Fruit fly (Drosophila melanogaster) whole organism, embryonic: ENCODE data around the gene Ide.

ENCODE experiments used
- Ada2b ChIP-seq: fragments of 200-800 bp; sonication (Bioruptor generic); IDR thresholded peaks from 2 replicates; pipeline ENCODE4 v1.3.6; 2022; ENCODE audit warnings: missing biosample characterization, missing genetic modification characterization
- BtbVII ChIP-seq: fragments of 200-800 bp; sonication (Bioruptor generic); optimal IDR thresholded peaks from 3 replicates; lab custom pipeline; 2017; ENCODE audit warnings: missing biosample characterization, mild to moderate bottlenecking, missing genetic modification characterization
- CG1024 ChIP-seq: fragments of 200-800 bp; sonication (Bioruptor generic); IDR thresholded peaks from 2 replicates; pipeline ENCODE4 v1.3.6; 2022; ENCODE audit warnings: missing biosample characterization, missing genetic modification characterization
- CG11560 ChIP-seq: fragments of 200-800 bp; sonication (Bioruptor generic); IDR thresholded peaks from 3 replicates; pipeline ENCODE4 v1.3.6; 2022; ENCODE audit warnings: missing biosample characterization, missing genetic modification characterization
- CG11695 ChIP-seq: fragments of 200-800 bp; sonication (Bioruptor generic); IDR thresholded peaks from 3 replicates; pipeline ENCODE4 v1.3.6; 2022; ENCODE audit warnings: missing biosample characterization, missing genetic modification characterization
- CG1233 ChIP-seq: fragments of 200-800 bp; sonication (Bioruptor generic); optimal IDR thresholded peaks from 4 replicates; lab custom pipeline; 2018; ENCODE audit warnings: missing biosample characterization, mild to moderate bottlenecking, missing genetic modification characterization
- CG12659 ChIP-seq: fragments of 200-800 bp; sonication (Bioruptor generic); optimal IDR thresholded peaks from 3 replicates; lab custom pipeline; 2017; ENCODE audit warnings: mild to moderate bottlenecking, missing biosample characterization, missing genetic modification reagents, missing genetic modification characterization
- CG15011 ChIP-seq: fragments of 200-800 bp; sonication (Bioruptor generic); optimal IDR thresholded peaks from 3 replicates; lab custom pipeline; 2018; ENCODE audit warnings: missing biosample characterization, mild to moderate bottlenecking, missing genetic modification characterization
- CG17829 ChIP-seq: fragments of 200-800 bp; optimal IDR thresholded peaks from 2 replicates; lab custom pipeline; 2019; ENCODE audit warnings: missing biosample characterization, mild to moderate bottlenecking, missing genetic modification characterization, moderate library complexity
- CG6254 ChIP-seq: fragments of 200-800 bp; sonication (Bioruptor generic); optimal IDR thresholded peaks from 3 replicates; lab custom pipeline; 2017; ENCODE audit warnings: mild to moderate bottlenecking, missing biosample characterization, missing genetic modification reagents, missing genetic modification characterization
- CG6791 ChIP-seq: fragments of 200-800 bp; sonication (Bioruptor generic); IDR thresholded peaks from 3 replicates; pipeline ENCODE4 v1.3.6; 2022; ENCODE audit warnings: missing biosample characterization, missing genetic modification characterization; ENCODE audit not compliant: partially characterized antibody
- CG8290 ChIP-seq, 3 experiments: fragments of 200-800 bp; sonication (Bioruptor generic); optimal IDR thresholded peaks; 2 replicates each; lab custom pipeline; 2016 to 2019; ENCODE audit warnings: missing biosample characterization in 3 of 3, missing genetic modification characterization in 3 of 3, mild to moderate bottlenecking in 2 of 3, moderate library complexity in 1 of 3
- CG8359 ChIP-seq: fragments of 200-800 bp; sonication (Bioruptor generic); optimal IDR thresholded peaks from 2 replicates; lab custom pipeline; 2017; ENCODE audit warnings: missing biosample characterization, mild to moderate bottlenecking, missing genetic modification characterization, borderline replicate concordance
- CTCF ChIP-seq: fragments of 200-800 bp; sonication (Bioruptor generic); optimal IDR thresholded peaks from 2 replicates; lab custom pipeline; 2017; ENCODE audit warnings: missing biosample characterization, mild to moderate bottlenecking, missing genetic modification characterization, moderate library complexity
- CoRest ChIP-seq: fragments of 200-800 bp; sonication (Bioruptor generic); optimal IDR thresholded peaks from 3 replicates; lab custom pipeline; 2018; ENCODE audit warnings: missing biosample characterization, mild to moderate bottlenecking, missing genetic modification characterization, moderate library complexity
- CrebB ChIP-seq: fragments of 200-800 bp; sonication (Bioruptor generic); optimal IDR thresholded peaks from 3 replicates; lab custom pipeline; 2018; ENCODE audit warnings: missing biosample characterization, mild to moderate bottlenecking, missing genetic modification characterization
- Dad ChIP-seq: fragments of 200-800 bp; sonication (Bioruptor generic); optimal IDR thresholded peaks from 3 replicates; lab custom pipeline; 2016; ENCODE audit warnings: missing biosample characterization, missing genetic modification characterization
- Dek ChIP-seq: fragments of 200-800 bp; sonication (Bioruptor generic); optimal IDR thresholded peaks from 3 replicates; lab custom pipeline; 2019; ENCODE audit warnings: missing biosample characterization, mild to moderate bottlenecking, missing genetic modification characterization, moderate library complexity
- Dip3 ChIP-seq: fragments of 200-800 bp; sonication (Bioruptor generic); optimal IDR thresholded peaks from 3 replicates; lab custom pipeline; 2016; ENCODE audit warnings: missing biosample characterization, missing genetic modification characterization
- Doc2 ChIP-seq: fragments of 200-800 bp; sonication (Bioruptor generic); IDR thresholded peaks from 2 replicates; pipeline ENCODE4 v1.3.6; 2022; ENCODE audit warnings: missing biosample characterization, missing genetic modification characterization
- H2.0 ChIP-seq: fragments of 200-800 bp; sonication (Bioruptor generic); IDR thresholded peaks from 2 replicates; pipeline ENCODE4 v1.3.6; 2022; ENCODE audit warnings: missing biosample characterization, missing genetic modification characterization
- Hr51 ChIP-seq, 2 experiments: fragments of 200-800 bp; sonication (Bioruptor generic); optimal IDR thresholded peaks; 2 replicates in 1 of 2; 3 replicates in 1 of 2; lab custom pipeline; 2016 to 2018; ENCODE audit warnings: missing biosample characterization in 2 of 2, missing genetic modification characterization in 2 of 2, mild to moderate bottlenecking in 1 of 2, moderate library complexity in 1 of 2
- Hr78 ChIP-seq, 2 experiments: fragments of 200-800 bp in 1 of 2; fragments of >200 bp in 1 of 2; sonication (Bioruptor generic) in 1 of 2; optimal IDR thresholded peaks; 2 replicates each; lab custom pipeline; 2017 to 2019; ENCODE audit warnings: missing biosample characterization in 2 of 2, missing genetic modification characterization in 2 of 2, mild to moderate bottlenecking in 1 of 2, moderate library complexity in 1 of 2
- Mad ChIP-seq: fragments of 200-800 bp; sonication (Bioruptor generic); optimal IDR thresholded peaks from 2 replicates; lab custom pipeline; 2016; ENCODE audit warnings: missing biosample characterization, missing genetic modification characterization
- Meics ChIP-seq: fragments of 200-800 bp; sonication (Bioruptor generic); optimal IDR thresholded peaks from 2 replicates; lab custom pipeline; 2017; ENCODE audit warnings: missing biosample characterization, mild to moderate bottlenecking, missing genetic modification characterization
- Nf-YC ChIP-seq: fragments of 200-800 bp; optimal IDR thresholded peaks from 3 replicates; lab custom pipeline; 2019; ENCODE audit warnings: missing biosample characterization, mild to moderate bottlenecking, missing genetic modification characterization, moderate library complexity
- Pdp1 ChIP-seq, 2 experiments: fragments of 200-800 bp; sonication (Bioruptor generic); optimal IDR thresholded peaks; 3 replicates each; lab custom pipeline; 2016; ENCODE audit warnings: missing biosample characterization in 2 of 2, missing genetic modification characterization in 2 of 2, mild to moderate bottlenecking in 1 of 2, moderate library complexity in 1 of 2
- Sin3A ChIP-seq: fragments of >200 bp; optimal IDR thresholded peaks from 2 replicates; lab custom pipeline; 2018
- Sry-δ ChIP-seq: fragments of 200-800 bp; sonication (Bioruptor generic); optimal IDR thresholded peaks from 2 replicates; lab custom pipeline; 2016; ENCODE audit warnings: missing biosample characterization, missing genetic modification characterization
- Tbp ChIP-seq: fragments of >200 bp; optimal IDR thresholded peaks from 2 replicates; lab custom pipeline; 2018; ENCODE audit warnings: missing biosample characterization, missing genetic modification characterization
- bab2 ChIP-seq: fragments of 200-800 bp; sonication (Bioruptor generic); optimal IDR thresholded peaks from 2 replicates; lab custom pipeline; 2016; ENCODE audit warnings: missing biosample characterization, missing genetic modification characterization
- bbx ChIP-seq: fragments of 200-800 bp; sonication (Bioruptor generic); IDR thresholded peaks from 2 replicates; pipeline ENCODE4 v1.3.6; 2022; ENCODE audit warnings: missing biosample characterization, missing genetic modification characterization; ENCODE audit not compliant: partially characterized antibody
- cato ChIP-seq: fragments of 200-800 bp; sonication (Bioruptor generic); optimal IDR thresholded peaks from 2 replicates; lab custom pipeline; 2016; ENCODE audit warnings: missing biosample characterization, missing genetic modification characterization, borderline replicate concordance
- caup ChIP-seq: fragments of 200-800 bp; sonication (Bioruptor generic); optimal IDR thresholded peaks from 3 replicates; lab custom pipeline; 2017; ENCODE audit warnings: missing biosample characterization, mild to moderate bottlenecking, missing genetic modification characterization, moderate library complexity; ENCODE audit not compliant: severe bottlenecking
- dm ChIP-seq: fragments of 200-800 bp; sonication (Bioruptor generic); optimal IDR thresholded peaks from 3 replicates; lab custom pipeline; 2016; ENCODE audit warnings: missing biosample characterization, missing genetic modification characterization
- fd96Cb ChIP-seq: fragments of 200-800 bp; sonication (Bioruptor generic); optimal IDR thresholded peaks from 2 replicates; lab custom pipeline; 2018; ENCODE audit warnings: missing biosample characterization, mild to moderate bottlenecking, missing genetic modification characterization, moderate library complexity
- fu2 ChIP-seq: fragments of 200-800 bp; sonication (Bioruptor generic); optimal IDR thresholded peaks from 2 replicates; lab custom pipeline; 2016; ENCODE audit warnings: missing biosample characterization, missing genetic modification characterization
- gcm ChIP-seq: fragments of 200-800 bp; sonication (Bioruptor generic); optimal IDR thresholded peaks from 2 replicates; lab custom pipeline; 2019; ENCODE audit warnings: missing biosample characterization, mild to moderate bottlenecking, missing genetic modification characterization, moderate library complexity
- kay ChIP-seq: fragments of 200-800 bp; sonication (Bioruptor generic); optimal IDR thresholded peaks from 2 replicates; lab custom pipeline; 2016; ENCODE audit warnings: missing biosample characterization, missing genetic modification characterization
- lola ChIP-seq, 3 experiments: fragments of >200 bp in 2 of 3; fragments of 200-800 bp in 1 of 3; sonication (Bioruptor generic) in 1 of 3; optimal IDR thresholded peaks; 2 replicates each; lab custom pipeline; 2017 to 2019; ENCODE audit warnings: missing biosample characterization in 3 of 3, missing genetic modification characterization in 3 of 3, mild to moderate bottlenecking in 1 of 3, moderate library complexity in 1 of 3
- mld ChIP-seq: fragments of 200-800 bp; sonication (Bioruptor generic); IDR thresholded peaks from 3 replicates; pipeline ENCODE4 v1.3.6; 2022; ENCODE audit warnings: missing biosample characterization, missing genetic modification characterization; ENCODE audit not compliant: partially characterized antibody
- pan ChIP-seq, 4 experiments: fragments of >200 bp in 3 of 4; fragments of 200-800 bp in 1 of 4; sonication (Bioruptor generic) in 1 of 4; optimal IDR thresholded peaks in 3 of 4; IDR thresholded peaks in 1 of 4; 2 replicates each; pipeline versions ENCODE4 v1.3.6 to Lab custom; 2017 to 2022; ENCODE audit warnings: missing biosample characterization in 2 of 4, missing genetic modification characterization in 2 of 4, mixed read lengths in 1 of 4
- pfk ChIP-seq: fragments of 200-800 bp; sonication (Bioruptor generic); optimal IDR thresholded peaks from 2 replicates; lab custom pipeline; 2018; ENCODE audit warnings: missing biosample characterization, mild to moderate bottlenecking, missing genetic modification characterization, moderate library complexity
- sna ChIP-seq: fragments of 200-800 bp; sonication (Bioruptor generic); IDR thresholded peaks from 2 replicates; pipeline ENCODE4 v1.3.6; 2022; ENCODE audit warnings: missing biosample characterization, missing genetic modification characterization; ENCODE audit not compliant: partially characterized antibody
- wek ChIP-seq: fragments of 200-800 bp; sonication (Bioruptor generic); optimal IDR thresholded peaks from 3 replicates; lab custom pipeline; 2018; ENCODE audit warnings: missing biosample characterization, mild to moderate bottlenecking, missing genetic modification characterization, moderate library complexity
- zfh2 ChIP-seq: fragments of 200-800 bp; sonication (Bioruptor generic); optimal IDR thresholded peaks from 2 replicates; lab custom pipeline; 2016; ENCODE audit warnings: missing biosample characterization, missing genetic modification characterization

Ide gene

DNA sequence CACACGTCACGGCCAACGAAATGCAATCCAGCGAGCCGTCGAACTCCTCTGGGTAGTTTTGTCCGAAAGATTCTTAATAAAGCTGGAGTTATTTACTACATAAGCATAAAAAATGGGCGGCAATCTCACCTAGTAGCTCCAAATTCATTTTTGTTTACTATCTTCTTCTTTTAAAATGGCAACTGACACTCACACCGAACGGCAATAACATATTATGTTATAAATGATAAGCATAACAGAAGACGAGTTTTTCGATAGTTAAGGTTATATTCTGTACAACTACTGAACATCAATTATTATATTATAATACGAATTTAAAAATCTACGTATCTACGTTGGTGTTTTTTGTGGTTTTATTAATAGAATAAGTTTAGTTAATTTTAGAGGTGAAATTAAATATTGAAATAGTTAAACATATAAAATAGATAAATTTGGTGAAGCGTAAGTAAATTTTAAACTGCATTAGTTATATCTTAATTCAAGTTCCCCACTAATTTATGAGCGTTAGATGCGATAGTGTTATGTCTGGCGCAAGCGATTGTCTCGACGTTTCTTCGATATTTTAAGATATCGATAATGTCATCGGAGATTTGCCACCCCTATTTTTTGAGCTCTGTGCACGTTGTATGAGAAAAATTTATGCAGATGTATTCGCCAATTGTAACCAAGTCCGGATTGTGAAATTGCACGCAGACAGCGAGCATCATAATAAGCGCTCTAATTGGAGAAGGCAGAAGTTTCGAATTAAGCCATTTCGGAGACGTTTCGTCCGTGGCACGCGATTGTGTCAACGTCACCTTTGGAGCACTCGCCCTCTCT is 27.7 kb downstream of the Ide start, which contains the start of the genes Rbbp5 and eRF1:
Gene Rbbp5 (minus strand): TSS at position 181 of the 819 bp plus-strand sequence.
Gene eRF1 (plus strand): TSS at position 594 of the 819 bp plus-strand sequence.
- TF ChIP-seq CG8290 (GFP tag; optimal IDR thresholded peaks at IDR 0.05; lab: Kevin White, UChicago) (peak; percentile 83), CG8290 (tag; optimal IDR thresholded peaks at IDR 0.05; lab: Kevin White, UChicago) (peak; percentile 9 to 63), H2.0 (no peak; the same call in 1 of the 2 replicates), Sin3A (lab: Kevin White, UChicago) (no peak), CG12659 (GFP tag; lab: Kevin White, UChicago) (peak; percentile 91), CoRest (peak; percentile 88), Tbp (GFP tag; lab: Kevin White, UChicago) (no peak), sna (peak; percentile 81), Ada2b (GFP tag; lab: Robert Waterston, UW) (peak; percentile 57; the same call in 1 of the 2 replicates), Dip3 (peak; percentile 51), zfh2 (GFP tag; lab: Kevin White, UChicago) (peak; percentile 80), CG11695 (GFP tag; lab: Robert Waterston, UW) (0 out of 3 replicates have a peak, but pooled peaks have one; percentile 10), CG6254 (GFP tag; lab: Kevin White, UChicago) (peak; percentile 26), CG1233 (peak; percentile 61), bab2 (GFP tag; lab: Kevin White, UChicago) (peak; percentile 60), lola (GFP tag; optimal IDR thresholded peaks at IDR 0.05; lab: Kevin White, UChicago) (peak in 1 of 3 experiments; percentile 77), wek (GFP tag; lab: Kevin White, UChicago) (no peak), Sry-δ (peak; percentile 94), pan (optimal IDR thresholded peaks at IDR 0.05; lab: Kevin White, UChicago) (no peak), pan (GFP tag; optimal IDR thresholded peaks at IDR 0.05 in 1 of 2, IDR thresholded peaks at IDR 0.05 in 1 of 2) (peak in 1 of 2 experiments; percentile 74), CG1024 (peak; percentile 42; the same call in 1 of the 2 replicates), Dek (peak; percentile 72), Nf-YC (tag; lab: Kevin White, UChicago) (peak; percentile 75), dm (peak; percentile 77), pfk (GFP tag; lab: Kevin White, UChicago) (no peak), Dad (GFP tag; lab: Kevin White, UChicago) (peak; percentile 54), CG6791 (peak; percentile 94), kay (GFP tag; lab: Kevin White, UChicago) (peak; percentile 51), cato (no peak), CG8359 (GFP tag; lab: Kevin White, UChicago) (no peak), CG17829 (tag; lab: Kevin White, UChicago) (peak; percentile 79), CrebB (no peak), gcm (no peak), Hr78 (GFP tag; optimal IDR thresholded peaks at IDR 0.05; lab: Kevin White, UChicago) (no peak), CG11560 (tag; lab: Robert Waterston, UW) (peak; percentile 39; the same call in 1 of the 3 replicates), Pdp1 (GFP tag; optimal IDR thresholded peaks at IDR 0.05; lab: Kevin White, UChicago) (peak; percentile 53 to 61), BtbVII (GFP tag; lab: Kevin White, UChicago) (peak; percentile 47), CG15011 (GFP tag; lab: Kevin White, UChicago) (no peak), Doc2 (GFP tag; lab: Robert Waterston, UW) (no peak), bbx (GFP tag; lab: Robert Waterston, UW) (peak; percentile 93), mld (GFP tag; lab: Robert Waterston, UW) (peak; percentile 91), fd96Cb (tag; lab: Kevin White, UChicago) (peak; percentile 58), caup (GFP tag; lab: Kevin White, UChicago) (peak; percentile 66), Mad (GFP tag; lab: Kevin White, UChicago) (peak; percentile 54), Hr51 (GFP tag; optimal IDR thresholded peaks at IDR 0.05; lab: Kevin White, UChicago) (peak; percentile 39 to 68), fu2 (GFP tag; lab: Kevin White, UChicago) (no peak), CTCF (no peak), Meics (peak; percentile 60)
